Fruit fly (Drosophila melanogaster) S2 (cell line): ENCODE measurements around the gene RpS30.

Experiments used
- CG8478 ChIP-seq: fragments of >200 bp; optimal IDR thresholded peaks from 2 replicates; lab custom pipeline; 2018
- CTCF ChIP-seq, 2 experiments: fragments of >200 bp; optimal IDR thresholded peaks; 2 replicates each; lab custom pipeline; 2018

- TF ChIP-seq CTCF (optimal IDR thresholded peaks at IDR 0.05; lab: Kevin White, UChicago): no peak
- no peak for TF ChIP-seq CG8478 (lab: Kevin White, UChicago)
Observed at dm6 chr3R:20846316-20846715, 4.0 kb upstream of the RpS30 start.
